Fruit fly (Drosophila melanogaster) whole organism, embryonic: Measurements from ENCODE around the gene CG42525.
A peak's percentile ranks its signal among the peaks of the same experiment; 100 is the strongest.

Experiments used
- Bgb ChIP-seq: fragments of 200-800 bp; sonication (Bioruptor generic); IDR thresholded peaks from 2 replicates; pipeline ENCODE4 v1.3.6; 2022; ENCODE audit warnings: missing biosample characterization, missing genetic modification characterization; ENCODE audit not compliant: partially characterized antibody
- CG12219 ChIP-seq: fragments of 200-800 bp; sonication (Bioruptor generic); optimal IDR thresholded peaks from 3 replicates; lab custom pipeline; 2018; ENCODE audit warnings: missing biosample characterization, mild to moderate bottlenecking, missing genetic modification characterization
- CG12942 ChIP-seq: fragments of 200-800 bp; sonication (Bioruptor generic); optimal IDR thresholded peaks from 3 replicates; lab custom pipeline; 2016; ENCODE audit warnings: missing biosample characterization, missing genetic modification characterization
- CG14710 ChIP-seq: fragments of 200-800 bp; sonication (Bioruptor generic); optimal IDR thresholded peaks from 3 replicates; lab custom pipeline; 2019; ENCODE audit warnings: missing biosample characterization, mild to moderate bottlenecking, missing genetic modification characterization, moderate library complexity
- CG15479 ChIP-seq: fragments of 200-800 bp; sonication (Bioruptor generic); optimal IDR thresholded peaks from 3 replicates; lab custom pipeline; 2019; ENCODE audit warnings: missing biosample characterization, mild to moderate bottlenecking, missing genetic modification characterization, moderate library complexity
- CG15601 ChIP-seq: fragments of 200-800 bp; sonication (Bioruptor generic); optimal IDR thresholded peaks from 3 replicates; lab custom pipeline; 2019; ENCODE audit warnings: missing biosample characterization, mild to moderate bottlenecking, missing genetic modification characterization, moderate library complexity
- CG1603 ChIP-seq: fragments of 200-800 bp; sonication (Bioruptor generic); optimal IDR thresholded peaks from 2 replicates; lab custom pipeline; 2019; ENCODE audit warnings: missing biosample characterization, mild to moderate bottlenecking, missing genetic modification characterization, moderate library complexity
- CG18599 ChIP-seq: fragments of 200-800 bp; sonication (Bioruptor generic); optimal IDR thresholded peaks from 3 replicates; lab custom pipeline; 2017; ENCODE audit warnings: missing biosample characterization, missing genetic modification characterization, mild to moderate bottlenecking, moderate library complexity, missing genetic modification reagents
- CG32767 ChIP-seq: fragments of 200-800 bp; sonication (Bioruptor generic); IDR thresholded peaks from 2 replicates; pipeline ENCODE4 v1.3.6; 2022; ENCODE audit warnings: missing biosample characterization, missing genetic modification characterization
- CG3847 ChIP-seq: fragments of 200-800 bp; sonication (Bioruptor generic); IDR thresholded peaks from 2 replicates; pipeline ENCODE4 v1.3.6; 2022; ENCODE audit warnings: missing biosample characterization, missing genetic modification characterization
- CG42726 ChIP-seq: fragments of 200-800 bp; sonication (Bioruptor generic); IDR thresholded peaks from 2 replicates; pipeline ENCODE4 v1.3.6; 2022; ENCODE audit warnings: missing biosample characterization, missing genetic modification characterization; ENCODE audit not compliant: partially characterized antibody
- CG4360 ChIP-seq: fragments of 200-800 bp; sonication (Bioruptor generic); IDR thresholded peaks from 2 replicates; pipeline ENCODE4 v1.3.6; 2022; ENCODE audit warnings: missing biosample characterization, missing genetic modification characterization
- CG6254 ChIP-seq: fragments of 200-800 bp; sonication (Bioruptor generic); optimal IDR thresholded peaks from 3 replicates; lab custom pipeline; 2017; ENCODE audit warnings: mild to moderate bottlenecking, missing biosample characterization, missing genetic modification reagents, missing genetic modification characterization
- CG6654 ChIP-seq: fragments of 200-800 bp; sonication (Bioruptor generic); optimal IDR thresholded peaks from 2 replicates; lab custom pipeline; 2017; ENCODE audit warnings: missing biosample characterization, mild to moderate bottlenecking, missing genetic modification characterization
- CG6854 ChIP-seq: fragments of 200-800 bp; sonication (Bioruptor generic); optimal IDR thresholded peaks from 3 replicates; lab custom pipeline; 2017; ENCODE audit warnings: missing biosample characterization, mild to moderate bottlenecking, missing genetic modification characterization
- CG7745 ChIP-seq: fragments of 200-800 bp; sonication (Bioruptor generic); optimal IDR thresholded peaks from 2 replicates; lab custom pipeline; 2018; ENCODE audit warnings: missing biosample characterization, mild to moderate bottlenecking, missing genetic modification characterization, moderate library complexity
- CG8089 ChIP-seq: fragments of 200-800 bp; sonication (Bioruptor generic); optimal IDR thresholded peaks from 3 replicates; lab custom pipeline; 2016; ENCODE audit warnings: missing biosample characterization, missing genetic modification characterization
- CG8944 ChIP-seq: fragments of 200-800 bp; sonication (Bioruptor generic); optimal IDR thresholded peaks from 3 replicates; lab custom pipeline; 2016; ENCODE audit warnings: missing biosample characterization, missing genetic modification characterization
- CTCF ChIP-seq: fragments of 200-800 bp; sonication (Bioruptor generic); optimal IDR thresholded peaks from 2 replicates; lab custom pipeline; 2017; ENCODE audit warnings: missing biosample characterization, mild to moderate bottlenecking, missing genetic modification characterization, moderate library complexity
- Dbx ChIP-seq: fragments of 200-800 bp; sonication (Bioruptor generic); IDR thresholded peaks from 3 replicates; pipeline ENCODE4 v1.3.6; 2022; ENCODE audit warnings: missing biosample characterization, missing genetic modification characterization
- Dref ChIP-seq: fragments of 200-800 bp; sonication (Bioruptor generic); IDR thresholded peaks from 2 replicates; pipeline ENCODE4 v1.3.6; 2022; ENCODE audit warnings: missing biosample characterization, missing genetic modification characterization
- Jarid2 ChIP-seq: fragments of 200-800 bp; sonication (Bioruptor generic); optimal IDR thresholded peaks from 3 replicates; lab custom pipeline; 2017; ENCODE audit warnings: mild to moderate bottlenecking, missing biosample characterization, missing genetic modification reagents, missing genetic modification characterization
- MTF-1 ChIP-seq: fragments of 200-800 bp; sonication (Bioruptor generic); optimal IDR thresholded peaks from 2 replicates; lab custom pipeline; 2018; ENCODE audit warnings: missing biosample characterization, mild to moderate bottlenecking, missing genetic modification characterization, borderline replicate concordance
- Mad ChIP-seq: fragments of 200-800 bp; sonication (Bioruptor generic); optimal IDR thresholded peaks from 2 replicates; lab custom pipeline; 2016; ENCODE audit warnings: missing biosample characterization, missing genetic modification characterization
- Myb ChIP-seq: fragments of 200-800 bp; sonication (Bioruptor generic); optimal IDR thresholded peaks from 2 replicates; lab custom pipeline; 2016; ENCODE audit warnings: missing biosample characterization, missing genetic modification characterization
- Pdp1 ChIP-seq, 2 experiments: fragments of 200-800 bp; sonication (Bioruptor generic); optimal IDR thresholded peaks; 3 replicates each; lab custom pipeline; 2016; ENCODE audit warnings: missing biosample characterization in 2 of 2, missing genetic modification characterization in 2 of 2, mild to moderate bottlenecking in 1 of 2, moderate library complexity in 1 of 2
- Ravus ChIP-seq: fragments of 200-800 bp; sonication (Bioruptor generic); IDR thresholded peaks from 2 replicates; pipeline ENCODE4 v1.3.6; 2022; ENCODE audit warnings: missing biosample characterization, missing genetic modification characterization
- Rx ChIP-seq: fragments of 200-800 bp; sonication (Bioruptor generic); IDR thresholded peaks from 2 replicates; pipeline ENCODE4 v1.3.6; 2022; ENCODE audit warnings: missing biosample characterization, missing genetic modification characterization
- Six4 ChIP-seq: fragments of 200-800 bp; sonication (Bioruptor generic); optimal IDR thresholded peaks from 2 replicates; lab custom pipeline; 2016; ENCODE audit warnings: missing biosample characterization, missing genetic modification characterization
- Trl ChIP-seq, 3 experiments: fragments of >200 bp in 2 of 3; fragments of 200-800 bp in 1 of 3; sonication (Bioruptor generic) in 1 of 3; optimal IDR thresholded peaks; 2 replicates in 1 of 3; 3 replicates in 2 of 3; lab custom pipeline; 2016 to 2017; ENCODE audit warnings: missing biosample characterization in 1 of 3, missing genetic modification characterization in 1 of 3
- Vsx1 ChIP-seq: fragments of 200-800 bp; sonication (Bioruptor generic); optimal IDR thresholded peaks from 2 replicates; lab custom pipeline; 2017; ENCODE audit warnings: missing biosample characterization, mild to moderate bottlenecking, missing genetic modification characterization, missing genetic modification reagents
- abd-A ChIP-seq: fragments of 200-800 bp; sonication (Bioruptor generic); optimal IDR thresholded peaks from 3 replicates; lab custom pipeline; 2019; ENCODE audit warnings: missing biosample characterization, mild to moderate bottlenecking, missing genetic modification characterization, moderate library complexity
- bigmax ChIP-seq: fragments of 200-800 bp; sonication (Bioruptor generic); optimal IDR thresholded peaks from 2 replicates; lab custom pipeline; 2018; ENCODE audit warnings: missing biosample characterization, mild to moderate bottlenecking, missing genetic modification characterization
- ci ChIP-seq: fragments of 200-800 bp; sonication (Bioruptor generic); IDR thresholded peaks from 3 replicates; pipeline ENCODE4 v1.3.6; 2022; ENCODE audit warnings: missing biosample characterization, missing genetic modification characterization
- her ChIP-seq: fragments of 200-800 bp; sonication (Bioruptor generic); optimal IDR thresholded peaks from 2 replicates; lab custom pipeline; 2016; ENCODE audit warnings: missing biosample characterization, missing genetic modification characterization
- ind ChIP-seq: fragments of 200-800 bp; sonication (Bioruptor generic); optimal IDR thresholded peaks from 3 replicates; lab custom pipeline; 2016; ENCODE audit warnings: missing biosample characterization, missing genetic modification characterization
- mld ChIP-seq: fragments of 200-800 bp; sonication (Bioruptor generic); IDR thresholded peaks from 3 replicates; pipeline ENCODE4 v1.3.6; 2022; ENCODE audit warnings: missing biosample characterization, missing genetic modification characterization; ENCODE audit not compliant: partially characterized antibody
- nerfin-2 ChIP-seq: fragments of 200-800 bp; sonication (Bioruptor generic); IDR thresholded peaks from 2 replicates; pipeline ENCODE4 v1.3.6; 2022; ENCODE audit warnings: missing biosample characterization, missing genetic modification characterization; ENCODE audit not compliant: partially characterized antibody
- onecut ChIP-seq: fragments of 200-800 bp; sonication (Bioruptor generic); IDR thresholded peaks from 2 replicates; pipeline ENCODE4 v1.3.6; 2022; ENCODE audit warnings: missing biosample characterization, missing genetic modification characterization
- org-1 ChIP-seq: fragments of 200-800 bp; sonication (Bioruptor generic); optimal IDR thresholded peaks from 2 replicates; lab custom pipeline; 2017; ENCODE audit warnings: missing biosample characterization, missing genetic modification characterization
- pfk ChIP-seq: fragments of 200-800 bp; sonication (Bioruptor generic); optimal IDR thresholded peaks from 2 replicates; lab custom pipeline; 2018; ENCODE audit warnings: missing biosample characterization, mild to moderate bottlenecking, missing genetic modification characterization, moderate library complexity
- pros ChIP-seq: fragments of 200-800 bp; sonication (Bioruptor generic); optimal IDR thresholded peaks from 3 replicates; lab custom pipeline; 2019; ENCODE audit warnings: missing biosample characterization, mild to moderate bottlenecking, missing genetic modification characterization, moderate library complexity
- pum ChIP-seq: fragments of 200-800 bp; sonication (Bioruptor generic); optimal IDR thresholded peaks from 2 replicates; lab custom pipeline; 2016; ENCODE audit warnings: missing biosample characterization, missing genetic modification characterization
- slou ChIP-seq: fragments of 200-800 bp; sonication (Bioruptor generic); optimal IDR thresholded peaks from 3 replicates; lab custom pipeline; 2016; ENCODE audit warnings: missing biosample characterization, missing genetic modification characterization
- sr ChIP-seq: fragments of 200-800 bp; sonication (Bioruptor generic); IDR thresholded peaks from 3 replicates; pipeline ENCODE4 v1.3.6; 2022; ENCODE audit warnings: missing biosample characterization, missing genetic modification characterization
- wek ChIP-seq: fragments of 200-800 bp; sonication (Bioruptor generic); optimal IDR thresholded peaks from 3 replicates; lab custom pipeline; 2018; ENCODE audit warnings: missing biosample characterization, mild to moderate bottlenecking, missing genetic modification characterization, moderate library complexity
- z ChIP-seq: fragments of 200-800 bp; sonication (Bioruptor generic); IDR thresholded peaks from 3 replicates; pipeline ENCODE4 v1.3.6; 2022; ENCODE audit warnings: missing biosample characterization, missing genetic modification characterization
- zfh1 ChIP-seq: fragments of 200-800 bp; sonication (Bioruptor generic); IDR thresholded peaks from 3 replicates; pipeline ENCODE4 v1.3.6; 2022; ENCODE audit warnings: missing biosample characterization, missing genetic modification characterization

Gene CG42525

dm6 chr3L:3149060-3149872 is 40.3 kb downstream of the CG42525 start (continued):
- no peak for TF ChIP-seq org-1 (GFP tag; lab: Kevin White, UChicago)
- no peak for TF ChIP-seq CG7745 (tag; lab: Kevin White, UChicago)
- TF ChIP-seq CG3847 (GFP tag; lab: Robert Waterston, UW): 0 out of 2 replicates have a peak, but pooled peaks have one; percentile 6
- TF ChIP-seq bigmax (GFP tag; lab: Kevin White, UChicago): no peak
- TF ChIP-seq CG6854 (GFP tag; lab: Kevin White, UChicago): peak; percentile 45
- TF ChIP-seq CG32767: no peak
- no peak for TF ChIP-seq Rx (GFP tag; lab: Robert Waterston, UW)
- TF ChIP-seq Dbx (GFP tag; lab: Robert Waterston, UW): peak; percentile 33; the same call in 1 of the 3 replicates
- peak; percentile 6 for TF ChIP-seq CG15479
- TF ChIP-seq CG8944 (GFP tag; lab: Kevin White, UChicago): no peak
- TF ChIP-seq Mad: no peak
- TF ChIP-seq Myb: no peak
- TF ChIP-seq sr (GFP tag; lab: Robert Waterston, UW): peak; percentile 86
- no peak for TF ChIP-seq pum
- no peak for TF ChIP-seq CG14710 (tag; lab: Kevin White, UChicago)
- no peak for TF ChIP-seq MTF-1 (GFP tag; lab: Kevin White, UChicago)
- 0 out of 2 replicates have a peak, but pooled peaks have one; percentile 25 for TF ChIP-seq nerfin-2 (GFP tag; lab: Robert Waterston, UW)
- TF ChIP-seq CG4360 (GFP tag; lab: Robert Waterston, UW): peak; percentile 86
- TF ChIP-seq CG12219 (GFP tag; lab: Kevin White, UChicago): no peak
- TF ChIP-seq her (GFP tag; lab: Kevin White, UChicago): no peak
- peak; percentile 90 for TF ChIP-seq pros (GFP tag; lab: Kevin White, UChicago)
- no peak for TF ChIP-seq z
- no peak for TF ChIP-seq CG8089 (GFP tag; lab: Kevin White, UChicago)
- peak; percentile 52; the same call in 1 of the 2 replicates for TF ChIP-seq Bgb (GFP tag; lab: Robert Waterston, UW)
- TF ChIP-seq pfk (GFP tag; lab: Kevin White, UChicago): peak; percentile 30
- TF ChIP-seq mld (GFP tag; lab: Robert Waterston, UW): no peak
- peak; percentile 23; the same call in 1 of the 2 replicates for TF ChIP-seq CG42726
- no peak for TF ChIP-seq CG15601 (tag; lab: Kevin White, UChicago)
- 0 out of 3 replicates have a peak, but pooled peaks have one; percentile 12 for TF ChIP-seq ci (GFP tag; lab: Robert Waterston, UW)
- TF ChIP-seq zfh1 (GFP tag; lab: Robert Waterston, UW): 0 out of 3 replicates have a peak, but pooled peaks have one; percentile 32
- TF ChIP-seq Six4 (GFP tag; lab: Kevin White, UChicago): no peak
- TF ChIP-seq CG12942 (GFP tag; lab: Kevin White, UChicago): no peak
- peak; percentile 99 for TF ChIP-seq abd-A (tag; lab: Kevin White, UChicago)
- no peak for TF ChIP-seq wek (GFP tag; lab: Kevin White, UChicago)
- peak; percentile 46 for TF ChIP-seq Dref (GFP tag; lab: Robert Waterston, UW)
- TF ChIP-seq Ravus (GFP tag; lab: Robert Waterston, UW): no peak
- TF ChIP-seq CTCF (GFP tag; lab: Kevin White, UChicago): no peak
- TF ChIP-seq CG1603 (tag; lab: Kevin White, UChicago): no peak
- TF ChIP-seq Vsx1 (GFP tag; lab: Kevin White, UChicago): no peak
- TF ChIP-seq ind: no peak
- TF ChIP-seq CG18599 (GFP tag; lab: Kevin White, UChicago): peak; percentile 63
- TF ChIP-seq onecut: peak; percentile 34
- no peak for TF ChIP-seq Jarid2
- peak; percentile 78 to 92 for TF ChIP-seq Trl (optimal IDR thresholded peaks at IDR 0.05; lab: Kevin White, UChicago)
- no peak for TF ChIP-seq Trl (GFP tag; optimal IDR thresholded peaks at IDR 0.05; lab: Kevin White, UChicago)
- TF ChIP-seq CG6654 (GFP tag; lab: Kevin White, UChicago): no peak
- peak in 1 of 2 experiments; percentile 100 for TF ChIP-seq Pdp1 (GFP tag; optimal IDR thresholded peaks at IDR 0.05; lab: Kevin White, UChicago)
- no peak for TF ChIP-seq CG6254 (GFP tag; lab: Kevin White, UChicago)
- TF ChIP-seq slou (GFP tag; lab: Kevin White, UChicago): no peak
